Worm (Caenorhabditis elegans): ENCODE data around the gene Y116A8C.470.

- TF ChIP-seq mml-1 (tag; optimal IDR thresholded peaks at IDR 0.05), result no peak
- TF ChIP-seq nhr-28 (tag; optimal IDR thresholded peaks at IDR 0.05), result no peak
- no peak for TF ChIP-seq nhr-76 (tag; optimal IDR thresholded peaks at IDR 0.05)
- no peak for TF ChIP-seq lin-15B (tag; optimal IDR thresholded peaks at IDR 0.05)
- no peak for TF ChIP-seq fos-1 (tag; optimal IDR thresholded peaks at IDR 0.05)
- TF ChIP-seq skn-1 (tag; optimal IDR thresholded peaks at IDR 0.05), result no peak
- no peak for TF ChIP-seq nhr-12 (tag; optimal IDR thresholded peaks at IDR 0.05)
Observed at ce11 chrIV:16926558-16926957, 7.4 kb upstream of the Y116A8C.470 start.
